Fruit fly (Drosophila melanogaster) whole organism, wandering third instar larva: Measurements from ENCODE around the gene flip.
A peak's percentile ranks its signal among the peaks of the same experiment; 100 is the strongest.

Experiments
- Abd-B ChIP-seq: fragments of >200 bp; optimal IDR thresholded peaks from 2 replicates; lab custom pipeline; 2017; ENCODE audit warnings: missing biosample characterization, missing genetic modification characterization
- CG32264 ChIP-seq: fragments of 200-800 bp; sonication (Bioruptor generic); optimal IDR thresholded peaks from 2 replicates; lab custom pipeline; 2016; ENCODE audit warnings: missing biosample characterization, missing genetic modification characterization
- Dfd ChIP-seq: fragments of >200 bp; optimal IDR thresholded peaks from 2 replicates; lab custom pipeline; 2017; ENCODE audit warnings: missing biosample characterization, missing genetic modification characterization
- GATAd ChIP-seq: sonication (Bioruptor generic); optimal IDR thresholded peaks from 2 replicates; lab custom pipeline; 2016; ENCODE audit warnings: missing biosample characterization, missing genetic modification characterization
- HLH106 ChIP-seq: fragments of 200-800 bp; optimal IDR thresholded peaks from 3 replicates; lab custom pipeline; 2019; ENCODE audit warnings: missing biosample characterization, mild to moderate bottlenecking, missing genetic modification characterization, moderate library complexity
- Jra ChIP-seq: sonication (Bioruptor generic); optimal IDR thresholded peaks from 2 replicates; lab custom pipeline; 2016; ENCODE audit warnings: missing biosample characterization, missing genetic modification characterization
- Myc ChIP-seq: fragments of >200 bp; optimal IDR thresholded peaks from 2 replicates; lab custom pipeline; 2017
- N ChIP-seq: fragments of >200 bp; optimal IDR thresholded peaks from 2 replicates; lab custom pipeline; 2018; ENCODE audit warnings: missing biosample characterization, missing external identifiers, missing genetic modification characterization
- OdsH ChIP-seq: fragments of 200-800 bp; sonication (Bioruptor generic); optimal IDR thresholded peaks from 2 replicates; lab custom pipeline; 2016; ENCODE audit warnings: missing biosample characterization, mild to moderate bottlenecking, missing genetic modification characterization
- Rel ChIP-seq, 2 experiments: fragments of 200-800 bp; sonication (Bioruptor generic) in 1 of 2; optimal IDR thresholded peaks; 2 replicates in 1 of 2; 3 replicates in 1 of 2; lab custom pipeline; 2016 to 2019; ENCODE audit warnings: mild to moderate bottlenecking in 2 of 2, missing biosample characterization in 2 of 2, missing genetic modification characterization in 2 of 2, moderate library complexity in 1 of 2
- Sp1 ChIP-seq: fragments of 200-800 bp; sonication (Bioruptor generic); optimal IDR thresholded peaks from 3 replicates; lab custom pipeline; 2019; ENCODE audit warnings: missing biosample characterization, mild to moderate bottlenecking, missing genetic modification characterization, moderate library complexity
- Vsx2 ChIP-seq: fragments of 200-300, 225-300 bp; sonication (Bioruptor generic); optimal IDR thresholded peaks from 2 replicates; lab custom pipeline; 2018; ENCODE audit warnings: missing biosample characterization, missing genetic modification characterization; ENCODE audit not compliant: partially characterized antibody
- br ChIP-seq: fragments of 200-800 bp; sonication (Bioruptor generic); optimal IDR thresholded peaks from 2 replicates; lab custom pipeline; 2016; ENCODE audit warnings: missing biosample characterization, missing genetic modification characterization
- brk ChIP-seq: fragments of 200-800 bp; sonication (Bioruptor generic); optimal IDR thresholded peaks from 2 replicates; lab custom pipeline; 2016; ENCODE audit warnings: missing biosample characterization, mild to moderate bottlenecking, missing genetic modification characterization
- dl ChIP-seq, 2 experiments: fragments of 175-275, 200-275 bp in 1 of 2; fragments of 200-275 bp in 1 of 2; sonication (Bioruptor generic); optimal IDR thresholded peaks; lab custom pipeline; 2018; ENCODE audit warnings: mild to moderate bottlenecking in 2 of 2, missing biosample characterization in 2 of 2, missing genetic modification characterization in 2 of 2, moderate library complexity in 2 of 2; ENCODE audit not compliant: partially characterized antibody in 2 of 2, insufficient read depth in 1 of 2
- dmrt93B ChIP-seq: fragments of 200-800 bp; sonication (Bioruptor generic); optimal IDR thresholded peaks from 2 replicates; lab custom pipeline; 2018; ENCODE audit warnings: missing biosample characterization, mild to moderate bottlenecking, missing genetic modification characterization
- dsf ChIP-seq: sonication (Bioruptor generic); optimal IDR thresholded peaks from 2 replicates; lab custom pipeline; 2016; ENCODE audit warnings: missing biosample characterization, missing genetic modification characterization, borderline replicate concordance
- foxo ChIP-seq, 2 experiments: fragments of 200-800 bp; sonication (Bioruptor generic); optimal IDR thresholded peaks; 2 replicates in 1 of 2; 3 replicates in 1 of 2; lab custom pipeline; 2016 to 2017; ENCODE audit warnings: missing biosample characterization in 2 of 2, missing genetic modification characterization in 2 of 2
- fru ChIP-seq: fragments of 200-800 bp; sonication (Bioruptor generic); optimal IDR thresholded peaks from 3 replicates; lab custom pipeline; 2016; ENCODE audit warnings: missing biosample characterization, mild to moderate bottlenecking, missing genetic modification characterization
- h ChIP-seq: fragments of 200-800 bp; sonication (Bioruptor generic); optimal IDR thresholded peaks from 3 replicates; lab custom pipeline; 2016; ENCODE audit warnings: missing biosample characterization, mild to moderate bottlenecking, missing genetic modification characterization
- jim ChIP-seq: fragments of 175-275, 200-325 bp; sonication (Bioruptor generic); optimal IDR thresholded peaks from 2 replicates; lab custom pipeline; 2016; ENCODE audit warnings: missing biosample characterization, mild to moderate bottlenecking, missing genetic modification characterization
- lola ChIP-seq: fragments of >200 bp; optimal IDR thresholded peaks from 2 replicates; lab custom pipeline; 2017; ENCODE audit warnings: missing biosample characterization, missing genetic modification characterization
- pan ChIP-seq: fragments of >200 bp; optimal IDR thresholded peaks from 2 replicates; lab custom pipeline; 2017
- psq ChIP-seq: fragments of 200-800 bp; sonication (Bioruptor generic); optimal IDR thresholded peaks from 3 replicates; lab custom pipeline; 2017; ENCODE audit warnings: missing biosample characterization, mild to moderate bottlenecking, missing genetic modification characterization, moderate library complexity
- rgr ChIP-seq: fragments of 200-800 bp; sonication (Bioruptor generic); optimal IDR thresholded peaks from 3 replicates; lab custom pipeline; 2016; ENCODE audit warnings: missing biosample characterization, mild to moderate bottlenecking, missing genetic modification characterization
- sage ChIP-seq: fragments of 200-800 bp; sonication (Bioruptor generic); optimal IDR thresholded peaks from 2 replicates; lab custom pipeline; 2016; ENCODE audit warnings: missing biosample characterization, mild to moderate bottlenecking, missing genetic modification characterization
- sv ChIP-seq: fragments of 200-800 bp; sonication (Bioruptor generic); optimal IDR thresholded peaks from 3 replicates; lab custom pipeline; 2016; ENCODE audit warnings: missing biosample characterization, missing genetic modification characterization
- tai ChIP-seq: sonication (Bioruptor generic); optimal IDR thresholded peaks from 2 replicates; lab custom pipeline; 2016; ENCODE audit warnings: missing biosample characterization, missing genetic modification characterization
- usp ChIP-seq: fragments of >200 bp; optimal IDR thresholded peaks from 2 replicates; lab custom pipeline; 2017; ENCODE audit warnings: missing biosample characterization, missing genetic modification characterization
- woc ChIP-seq: sonication (Bioruptor generic); optimal IDR thresholded peaks from 2 replicates; lab custom pipeline; 2016; ENCODE audit warnings: missing biosample characterization, mild to moderate bottlenecking, missing genetic modification characterization

Gene flip

DNA sequence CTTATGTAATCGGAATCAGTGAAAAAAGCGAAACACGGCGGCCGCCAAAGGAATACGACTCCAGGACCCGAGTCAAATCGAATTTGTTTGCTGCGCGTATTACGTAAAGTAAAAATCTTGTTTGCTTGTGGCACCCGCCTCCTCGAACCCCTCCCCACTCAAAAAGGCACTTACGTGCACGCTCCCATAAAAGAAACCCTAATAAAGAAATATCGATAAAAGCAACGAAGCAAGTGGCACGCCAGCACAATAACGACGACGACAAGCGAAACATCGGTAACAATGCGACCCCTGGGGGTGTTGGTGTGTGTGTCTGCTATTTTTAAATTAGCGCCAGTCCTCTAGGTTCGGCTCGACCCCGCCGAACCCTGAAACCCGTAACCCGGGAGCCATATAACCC lies 4.5 kb upstream of the flip start:
- TF ChIP-seq OdsH (GFP tag; lab: Kevin White, UChicago) (no peak), dmrt93B (no peak), dl (GFP tag; optimal IDR thresholded peaks at IDR 0.05; lab: Kevin White, UChicago; ENCODE audit: insufficient read depth in 1 of 2, partially characterized antibody in 2 of 2) (no peak), N (no peak), dsf (GFP tag; lab: Kevin White, UChicago) (no peak), pan (lab: Kevin White, UChicago) (no peak), HLH106 (tag; lab: Kevin White, UChicago) (no peak), tai (GFP tag; lab: Kevin White, UChicago) (no peak), lola (GFP tag; lab: Kevin White, UChicago) (no peak), h (GFP tag; lab: Kevin White, UChicago) (no peak), GATAd (no peak), CG32264 (no peak), Rel (GFP tag; optimal IDR thresholded peaks at IDR 0.05; lab: Kevin White, UChicago) (no peak), Rel (tag; optimal IDR thresholded peaks at IDR 0.05; lab: Kevin White, UChicago) (no peak), Jra (GFP tag; lab: Kevin White, UChicago) (no peak), Abd-B (GFP tag; lab: Kevin White, UChicago) (no peak)

DNA sequence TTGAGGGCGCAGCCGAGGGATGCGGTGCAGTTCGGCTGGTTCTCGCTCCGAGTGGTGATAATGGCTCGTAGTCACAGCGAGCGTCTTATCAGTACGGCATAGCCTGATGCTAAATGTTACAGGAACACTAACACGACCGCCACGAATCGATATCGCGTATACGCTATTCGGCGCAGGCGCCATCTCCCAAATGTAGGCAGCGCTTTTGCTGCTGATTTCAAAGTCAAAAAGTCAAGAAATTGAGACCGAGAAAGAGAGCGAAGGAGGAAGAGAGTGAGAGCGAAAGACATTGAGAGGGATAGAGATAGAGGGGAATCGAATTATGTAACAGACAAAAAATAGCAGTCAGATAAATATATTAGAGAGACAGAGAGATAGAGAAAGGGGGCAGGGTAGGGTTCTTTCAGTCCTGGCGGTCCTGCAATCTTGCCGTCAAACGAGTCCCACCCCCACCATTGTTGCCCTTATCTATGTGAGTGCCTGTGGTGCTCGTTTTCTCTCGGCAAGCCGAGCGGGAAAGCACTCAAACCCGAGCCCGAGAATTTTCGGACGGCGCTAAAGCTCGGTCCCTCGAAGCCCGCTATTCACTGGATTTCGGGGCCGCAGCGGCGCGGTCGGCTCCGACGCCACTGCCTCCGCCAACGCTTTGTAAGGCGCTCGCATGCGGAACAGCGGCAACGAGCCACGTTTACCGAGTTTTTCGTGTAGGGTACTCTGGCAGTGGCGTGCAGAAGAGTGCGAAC lies 3.6 kb upstream of the flip start:
- TF ChIP-seq dl (GFP tag; optimal IDR thresholded peaks at IDR 0.05; lab: Kevin White, UChicago; ENCODE audit: insufficient read depth in 1 of 2, partially characterized antibody in 2 of 2) (no peak), psq (GFP tag; lab: Kevin White, UChicago) (no peak), Sp1 (GFP tag; lab: Kevin White, UChicago) (no peak), GATAd (no peak), Vsx2 (GFP tag; lab: Kevin White, UChicago) (no peak), jim (no peak), Dfd (GFP tag; lab: Kevin White, UChicago) (no peak), usp (no peak), sv (no peak), brk (GFP tag; lab: Kevin White, UChicago) (no peak), rgr (GFP tag; lab: Kevin White, UChicago) (no peak), br (no peak), Abd-B (GFP tag; lab: Kevin White, UChicago) (no peak), CG32264 (no peak), dsf (GFP tag; lab: Kevin White, UChicago) (no peak), pan (lab: Kevin White, UChicago) (no peak), dmrt93B (no peak), lola (GFP tag; lab: Kevin White, UChicago) (no peak), Myc (no peak), h (GFP tag; lab: Kevin White, UChicago) (no peak)

DNA sequence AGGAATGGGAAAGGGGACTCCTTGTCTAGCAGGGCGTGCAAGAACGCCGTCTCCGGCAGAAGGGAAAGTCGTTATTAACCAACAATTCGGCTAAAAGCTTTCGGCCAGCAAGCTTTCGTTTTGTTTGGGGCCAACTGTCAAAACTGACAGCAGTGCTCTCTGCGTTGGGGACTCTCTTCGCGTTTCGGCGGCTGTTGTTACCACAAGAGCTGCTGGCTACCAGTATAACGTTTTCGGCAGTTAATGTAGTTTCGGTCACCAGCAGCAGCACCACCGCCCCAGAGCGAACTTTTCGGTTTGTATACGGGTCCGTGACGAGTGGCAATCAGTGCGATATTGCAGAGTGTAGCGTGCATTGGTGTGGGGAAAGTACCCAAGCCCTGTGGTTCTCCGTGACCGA lies 2.3 kb upstream of the flip start, which contains the start of gene cpx:
Gene cpx, plus strand, starts transcription at position 160 of the 400 bp plus-strand sequence.
- TF ChIP-seq Rel (GFP tag; optimal IDR thresholded peaks at IDR 0.05; lab: Kevin White, UChicago) (no peak), Rel (tag; optimal IDR thresholded peaks at IDR 0.05; lab: Kevin White, UChicago) (no peak), OdsH (GFP tag; lab: Kevin White, UChicago) (no peak), tai (GFP tag; lab: Kevin White, UChicago) (no peak), woc (GFP tag; lab: Kevin White, UChicago) (no peak), Sp1 (GFP tag; lab: Kevin White, UChicago) (no peak), Abd-B (GFP tag; lab: Kevin White, UChicago) (no peak), fru (GFP tag; lab: Kevin White, UChicago) (no peak), jim (no peak), rgr (GFP tag; lab: Kevin White, UChicago) (no peak), dmrt93B (no peak), GATAd (no peak), lola (GFP tag; lab: Kevin White, UChicago) (no peak), foxo (GFP tag; optimal IDR thresholded peaks at IDR 0.05; lab: Kevin White, UChicago) (no peak)

DNA sequence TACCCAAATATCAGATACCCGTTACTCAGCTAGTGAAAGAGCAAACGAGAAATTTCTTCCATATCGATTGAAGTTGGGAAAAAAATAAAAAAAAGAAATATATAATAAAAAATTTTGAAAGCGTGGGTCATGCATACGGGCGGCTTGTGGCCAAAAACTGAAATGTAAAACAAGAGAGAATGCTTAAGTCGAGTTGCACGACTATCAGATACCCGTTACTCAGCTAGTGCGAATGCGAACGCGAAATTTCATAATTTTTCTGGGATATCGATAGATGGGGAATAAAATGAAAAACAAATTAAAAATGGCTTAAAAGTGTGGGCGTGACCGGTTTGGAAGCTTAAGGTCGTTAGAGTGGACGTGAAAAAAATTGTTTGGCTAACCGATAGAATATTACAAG lies 9.4 kb downstream of the flip start:
- no peak for TF ChIP-seq GATAd
- TF ChIP-seq Dfd (GFP tag; lab: Kevin White, UChicago): peak; percentile 88
- TF ChIP-seq, all 38 proteins: peak for 1

DNA sequence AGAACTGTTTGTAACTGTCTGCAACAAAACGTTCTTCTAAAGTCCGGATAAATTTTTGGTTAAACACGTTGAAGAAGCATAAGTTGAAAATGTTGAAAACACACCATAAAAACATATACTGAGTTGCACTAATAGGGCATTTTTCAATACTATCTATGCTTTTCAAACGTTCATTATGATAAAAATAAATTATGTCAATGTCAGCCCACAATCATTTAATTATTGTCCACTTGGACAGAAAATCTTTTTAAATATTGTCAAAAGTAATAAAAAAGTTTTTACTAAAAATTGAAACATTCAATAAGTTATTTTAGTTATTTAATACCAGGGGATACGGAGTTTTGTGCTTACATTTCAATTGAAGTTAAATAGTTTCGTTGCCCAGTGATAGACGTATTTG lies 11.3 kb downstream of the flip start, which contains the start of gene CG1092:
Gene CG1092, plus strand, starts transcription at position 301 of the 400 bp plus-strand sequence.
- TF ChIP-seq GATAd: no peak
- no peak for TF ChIP-seq HLH106 (tag; lab: Kevin White, UChicago)
- no peak for TF ChIP-seq sv
- TF ChIP-seq sage (GFP tag; lab: Kevin White, UChicago): no peak
- TF ChIP-seq dsf (GFP tag; lab: Kevin White, UChicago): no peak
